Worm (Caenorhabditis elegans): ENCODE results near the gene T05A8.2.
"Not testable (repeated sequence)": the region's sequence is repeated elsewhere in the genome, so short reads cannot be mapped to it uniquely, and the experiment has no call there.

T05A8.2 gene

ce11 chrII:2677534-2678168, 33.2 kb downstream of the T05A8.2 start, which contains the start of gene F22E5.17 (continued):
- TF ChIP-seq atf-7 (tag; optimal IDR thresholded peaks at IDR 0.05) (peak; percentile 36), ama-1 (optimal IDR thresholded peaks at IDR 0.05) (no peak), ama-1 (GFP tag; optimal IDR thresholded peaks at IDR 0.05) (no peak), nfyb-1 (GFP tag; IDR thresholded peaks at IDR 0.05) (no peak), F39B2.1 (GFP tag; IDR thresholded peaks at IDR 0.05) (no peak), pbrm-1 (GFP tag; IDR thresholded peaks at IDR 0.05) (no peak), tlf-1 (GFP tag; optimal IDR thresholded peaks at IDR 0.05) (no peak), aptf-2 (GFP tag; conservative IDR thresholded peaks at IDR 0.05) (peak; percentile 77), ccch-3 (GFP tag; optimal IDR thresholded peaks at IDR 0.05) (no peak), ekl-4 (GFP tag; IDR thresholded peaks at IDR 0.05) (0 out of 2 replicates have a peak, but pooled peaks have one; percentile 10), zfh-2 (GFP tag; conservative IDR thresholded peaks at IDR 0.05) (no peak), mes-4 (tag; optimal IDR thresholded peaks at IDR 0.05) (no peak), dox-1 (GFP tag; IDR thresholded peaks at IDR 0.05) (0 out of 2 replicates have a peak, but pooled peaks have one; percentile 17), nhr-179 (tag; optimal IDR thresholded peaks at IDR 0.05) (no peak), F57C9.4 (tag; optimal IDR thresholded peaks at IDR 0.05) (no peak), F22D6.2 (tag; optimal IDR thresholded peaks at IDR 0.05) (no peak), ceh-40 (GFP tag; IDR thresholded peaks at IDR 0.05) (no peak), ztf-18 (tag; optimal IDR thresholded peaks at IDR 0.05) (no peak), madf-6 (GFP tag; IDR thresholded peaks at IDR 0.05) (peak; percentile 74), F33H1.4 (GFP tag; IDR thresholded peaks at IDR 0.05) (no peak)

ce11 chrII:2673534-2673933, 37.3 kb downstream of the T05A8.2 start, which contains the start of the genes F22E5.20 and F22E5.1:
Gene F22E5.20, minus strand, starts transcription at chrII:2673634.
Gene F22E5.1, plus strand, starts transcription at chrII:2673775.
- TF ChIP-seq C06A6.2 (GFP tag; conservative IDR thresholded peaks at IDR 0.05); let-526 (GFP tag; IDR thresholded peaks at IDR 0.05); ceh-27 (GFP tag; optimal IDR thresholded peaks at IDR 0.05): not testable (repeated sequence)

DNA sequence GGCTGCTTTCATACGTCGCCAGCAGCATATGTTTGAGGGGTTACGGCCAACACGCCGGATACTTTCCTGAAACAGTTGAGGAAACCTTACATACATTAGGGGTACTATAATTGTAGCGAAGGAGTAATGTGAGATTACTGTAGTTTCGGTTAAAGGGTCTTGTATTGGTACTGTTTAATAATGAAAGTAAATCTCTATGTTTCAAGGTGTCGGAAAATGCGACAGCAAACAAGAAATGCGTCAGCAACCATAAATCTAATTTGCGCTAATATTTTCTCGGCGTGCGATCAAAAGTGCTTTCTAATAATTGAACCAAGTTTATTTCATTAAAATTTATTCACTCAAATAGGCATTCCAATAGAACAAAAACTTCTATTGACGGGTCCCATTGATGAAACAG, 38.5 kb downstream of the T05A8.2 start, which contains the start of gene sri-57:
Gene sri-57 (minus strand): TSS at position 101 of the 400 bp plus-strand sequence.
- TF ChIP-seq ccch-3 (GFP tag; optimal IDR thresholded peaks at IDR 0.05); pbrm-1 (GFP tag; IDR thresholded peaks at IDR 0.05); bed-2 (GFP tag; IDR thresholded peaks at IDR 0.05): not testable (repeated sequence)

DNA sequence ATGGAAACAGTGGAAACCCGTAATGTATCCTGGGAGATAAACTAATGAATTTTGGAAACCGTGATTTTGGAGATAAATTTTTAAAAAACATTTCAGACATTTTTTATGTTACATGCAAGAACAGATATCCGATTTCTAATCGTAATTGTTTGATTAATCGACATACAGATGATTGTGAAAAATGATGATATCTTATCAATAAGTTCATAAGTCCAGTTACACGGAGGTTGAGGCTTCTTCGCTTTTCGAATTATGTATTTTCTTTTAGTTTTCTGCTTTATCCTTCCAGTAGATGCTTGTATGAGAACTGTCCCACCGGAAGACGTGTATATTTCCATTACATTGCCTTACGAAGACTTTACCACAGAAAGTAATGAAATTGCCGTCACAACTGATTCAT, 45.2 kb downstream of the T05A8.2 start, which contains the start of gene F22E5.22:
Gene F22E5.22 (plus strand): TSS at position 301 of the 400 bp plus-strand sequence.
- TF ChIP-seq ztf-26 (tag; optimal IDR thresholded peaks at IDR 0.05): no peak
- no peak for TF ChIP-seq sptf-2 (GFP tag; optimal IDR thresholded peaks at IDR 0.05)
- TF ChIP-seq lin-54 (GFP tag; optimal IDR thresholded peaks at IDR 0.05): no peak

- TF ChIP-seq hlh-26 (GFP tag; conservative IDR thresholded peaks at IDR 0.05); somi-1 (GFP tag; optimal IDR thresholded peaks at IDR 0.05); madf-6 (GFP tag; IDR thresholded peaks at IDR 0.05): not testable (repeated sequence)
These were observed 45.7 kb downstream of the T05A8.2 start, which contains the start of gene F22E5.2 for ce11 chrII:2665081-2665480. Gene F22E5.2, plus strand, starts transcription at chrII:2665381.
